Worm (Caenorhabditis elegans) whole organism, L1 larva: Measurements from ENCODE around the gene R04B5.7.

Experiments
- ceh-82 ChIP-seq, 3 experiments: fragments of 150-350 bp in 1 of 3; sonication (generic microtip) in 2 of 3; optimal IDR thresholded peaks; 2 replicates each; lab custom pipeline; 2014 to 2017; ENCODE audit warnings: missing biosample characterization in 3 of 3, missing genetic modification characterization in 3 of 3
- fkh-10 ChIP-seq: sonication (generic microtip); optimal IDR thresholded peaks from 2 replicates; lab custom pipeline; 2017; ENCODE audit warnings: missing biosample characterization, missing genetic modification reagents, missing genetic modification characterization
- lsy-2 ChIP-seq, 2 experiments: fragments of 150-350 bp; optimal IDR thresholded peaks; 2 replicates each; lab custom pipeline; 2014; ENCODE audit warnings: missing biosample characterization in 2 of 2, missing genetic modification characterization in 2 of 2
- mep-1 ChIP-seq: fragments of 150-350 bp; optimal IDR thresholded peaks from 2 replicates; lab custom pipeline; 2014; ENCODE audit warnings: missing biosample characterization, missing genetic modification characterization
- nhr-11 ChIP-seq: fragments of 150-350 bp; optimal IDR thresholded peaks from 2 replicates; lab custom pipeline; 2014; ENCODE audit warnings: missing biosample characterization, missing genetic modification characterization
- nhr-237 ChIP-seq: fragments of 150-350 bp; optimal IDR thresholded peaks from 2 replicates; lab custom pipeline; 2014; ENCODE audit warnings: missing biosample characterization, missing genetic modification characterization
- pqm-1 ChIP-seq: sonication (generic microtip); optimal IDR thresholded peaks from 3 replicates; lab custom pipeline; 2017; ENCODE audit warnings: missing biosample characterization, missing genetic modification characterization
- skn-1 ChIP-seq: fragments of 150-350 bp; optimal IDR thresholded peaks from 2 replicates; lab custom pipeline; 2014; ENCODE audit warnings: missing biosample characterization, missing genetic modification characterization
- snpc-4 ChIP-seq: fragments of 150-350 bp; optimal IDR thresholded peaks from 2 replicates; lab custom pipeline; 2014; ENCODE audit warnings: missing biosample characterization, missing genetic modification characterization
- sup-37 ChIP-seq: fragments of 200-800 bp; sonication (Bioruptor generic); optimal IDR thresholded peaks from 2 replicates; lab custom pipeline; 2018; ENCODE audit warnings: mild to moderate bottlenecking, missing genetic modification characterization, missing compliant biosample characterization

DNA sequence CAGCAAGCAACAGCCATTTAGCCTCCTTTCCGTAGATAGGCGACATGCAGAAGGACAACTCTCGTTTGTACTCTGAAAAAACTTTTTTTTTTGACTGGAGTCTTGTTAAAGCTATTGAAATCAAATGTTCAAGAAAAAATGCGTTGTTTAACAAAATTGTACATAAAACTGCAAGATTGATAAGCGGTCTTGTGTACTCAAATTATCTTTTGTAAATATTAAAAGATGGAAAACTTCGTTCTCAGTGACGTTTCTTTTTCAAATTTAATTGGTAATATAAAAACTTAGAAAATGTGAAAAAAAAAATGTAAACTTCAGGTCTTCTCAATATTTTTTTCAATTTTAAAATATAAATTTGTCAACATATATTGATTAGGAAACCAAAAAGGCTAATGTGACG is 20.8 kb upstream of the R04B5.7 start:
- TF ChIP-seq nhr-11 (no peak), pqm-1 (no peak), fkh-10 (GFP tag; lab: Kevin White, UChicago) (no peak), nhr-237 (no peak), snpc-4 (no peak), skn-1 (tag; lab: Kevin White, UChicago) (no peak), ceh-82 (tag; optimal IDR thresholded peaks at IDR 0.05; lab: Kevin White, UChicago) (no peak), lsy-2 (tag; optimal IDR thresholded peaks at IDR 0.05; lab: Kevin White, UChicago) (no peak), sup-37 (GFP tag; lab: Kevin White, UChicago) (no peak), mep-1 (tag; lab: Kevin White, UChicago) (no peak)
